Fruit fly (Drosophila melanogaster): ENCODE data around the gene Muc12Ea.

The Muc12Ea gene

DNA sequence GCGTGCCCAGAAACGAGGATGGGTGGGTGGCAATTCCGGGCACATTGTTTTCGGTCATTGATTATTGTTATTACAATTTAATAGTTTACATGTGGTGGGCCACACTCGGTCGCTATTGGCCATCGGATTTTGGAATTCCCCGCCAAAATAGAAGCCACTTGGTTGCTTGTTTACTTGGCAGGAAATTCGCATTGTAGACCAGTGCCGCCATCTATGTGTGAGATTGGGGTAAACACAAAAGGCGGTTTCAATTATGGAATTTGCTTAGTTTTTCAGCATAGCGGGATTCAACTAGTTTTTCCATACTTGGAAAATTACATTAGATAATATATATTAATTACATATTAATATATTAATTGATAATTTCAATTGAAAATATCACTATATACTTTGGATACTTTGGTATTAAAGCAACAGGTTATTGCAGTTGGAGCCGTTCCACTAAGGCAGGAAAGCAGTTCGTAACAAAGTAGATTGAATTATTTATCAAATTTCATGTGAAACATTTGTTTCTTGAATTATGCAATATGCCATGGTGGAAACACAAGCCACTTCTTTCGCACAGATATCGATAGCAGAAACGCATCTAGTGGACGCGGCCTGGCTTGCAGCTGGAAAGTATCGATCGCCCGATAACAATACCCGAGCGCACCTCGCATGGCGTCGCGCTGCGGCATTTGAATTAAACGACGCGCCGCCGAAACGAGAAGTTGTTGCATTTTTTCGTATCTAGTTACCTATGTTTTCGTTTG, 30.3 kb upstream of the Muc12Ea start, which contains the start of gene mud (continued):
- TF ChIP-seq HLH4C (GFP tag; IDR thresholded peaks at IDR 0.05; ENCODE audit: partially characterized antibody) (peak; percentile 77), Ravus (GFP tag; IDR thresholded peaks at IDR 0.05) (no peak), CG9797 (GFP tag; optimal IDR thresholded peaks at IDR 0.05) (peak; percentile 30), jing (GFP tag; optimal IDR thresholded peaks at IDR 0.05) (no peak), Hr51 (GFP tag; optimal IDR thresholded peaks at IDR 0.05) (peak in 1 of 2 experiments; percentile 6), CG6654 (GFP tag; optimal IDR thresholded peaks at IDR 0.05) (peak; percentile 5), Hr39 (optimal IDR thresholded peaks at IDR 0.05) (no peak), danr (GFP tag; IDR thresholded peaks at IDR 0.05) (no peak), sim (GFP tag; IDR thresholded peaks at IDR 0.05) (no peak), CG8290 (GFP tag; optimal IDR thresholded peaks at IDR 0.05) (no peak), CG8290 (tag; optimal IDR thresholded peaks at IDR 0.05) (no peak), Max (GFP tag; optimal IDR thresholded peaks at IDR 0.05) (no peak), bab2 (GFP tag; optimal IDR thresholded peaks at IDR 0.05) (no peak), fru (optimal IDR thresholded peaks at IDR 0.05) (no peak), pum (GFP tag; optimal IDR thresholded peaks at IDR 0.05) (no peak), pita (GFP tag; optimal IDR thresholded peaks at IDR 0.05) (no peak), grn (GFP tag; optimal IDR thresholded peaks at IDR 0.05) (no peak), CG13296 (GFP tag; optimal IDR thresholded peaks at IDR 0.05) (no peak), CG8388 (GFP tag; optimal IDR thresholded peaks at IDR 0.05) (peak; percentile 21), CG14667 (GFP tag; IDR thresholded peaks at IDR 0.05) (no peak), MESR4 (GFP tag; optimal IDR thresholded peaks at IDR 0.05) (no peak), Scr (GFP tag; IDR thresholded peaks at IDR 0.05; ENCODE audit: partially characterized antibody) (peak; percentile 71), MTF-1 (GFP tag; optimal IDR thresholded peaks at IDR 0.05; ENCODE audit: borderline replicate concordance) (no peak), CG2116 (GFP tag; optimal IDR thresholded peaks at IDR 0.05) (peak; percentile 65), trh (GFP tag; optimal IDR thresholded peaks at IDR 0.05) (no peak), CG17361 (GFP tag; IDR thresholded peaks at IDR 0.05) (no peak; the same call in 2 of the 3 replicates), CG7271 (tag; optimal IDR thresholded peaks at IDR 0.05) (no peak), toy (GFP tag; IDR thresholded peaks at IDR 0.05) (no peak), NC2β (GFP tag; optimal IDR thresholded peaks at IDR 0.05) (no peak), org-1 (GFP tag; optimal IDR thresholded peaks at IDR 0.05) (no peak), CG8944 (GFP tag; optimal IDR thresholded peaks at IDR 0.05) (no peak), CG10321 (GFP tag; IDR thresholded peaks at IDR 0.05) (no peak), Camta (GFP tag; optimal IDR thresholded peaks at IDR 0.05) (no peak), GATAe (GFP tag; conservative IDR thresholded peaks at IDR 0.05) (no peak), CG15073 (GFP tag; optimal IDR thresholded peaks at IDR 0.05) (no peak), CG18619 (GFP tag; optimal IDR thresholded peaks at IDR 0.05) (peak; percentile 12), twi (tag; optimal IDR thresholded peaks at IDR 0.05) (no peak), Neu2 (GFP tag; optimal IDR thresholded peaks at IDR 0.05; ENCODE audit: borderline replicate concordance) (no peak), CG12104 (GFP tag; optimal IDR thresholded peaks at IDR 0.05) (no peak), Dbx (GFP tag; IDR thresholded peaks at IDR 0.05) (no peak), Six4 (GFP tag; optimal IDR thresholded peaks at IDR 0.05) (no peak), luna (GFP tag; optimal IDR thresholded peaks at IDR 0.05) (no peak), CG12236 (GFP tag; optimal IDR thresholded peaks at IDR 0.05) (no peak), NfI (GFP tag; optimal IDR thresholded peaks at IDR 0.05) (no peak), kay (GFP tag; optimal IDR thresholded peaks at IDR 0.05) (no peak), Atf6 (GFP tag; IDR thresholded peaks at IDR 0.05) (no peak), CG12659 (GFP tag; optimal IDR thresholded peaks at IDR 0.05) (peak; percentile 25), slbo (GFP tag; IDR thresholded peaks at IDR 0.05) (peak; percentile 45), CG3847 (GFP tag; IDR thresholded peaks at IDR 0.05) (no peak), CG11723 (GFP tag; optimal IDR thresholded peaks at IDR 0.05) (no peak), Doc3 (GFP tag; IDR thresholded peaks at IDR 0.05; ENCODE audit: partially characterized antibody) (peak; percentile 45; the same call in 1 of the 3 replicates)

Measured in whole organism, embryonic.